Fruit fly (Drosophila melanogaster) whole organism, pupa: ENCODE results near the gene mkg-p.
A peak's percentile ranks its signal among the peaks of the same experiment; 100 is the strongest.

Source experiments
- CG10348 ChIP-seq: fragments of 200-800 bp; sonication (Bioruptor generic); IDR thresholded peaks from 2 replicates; pipeline ENCODE4 v1.3.6; 2022; ENCODE audit warnings: missing biosample characterization, missing genetic modification characterization
- CG12605 ChIP-seq: fragments of 200-800 bp; sonication (Bioruptor generic); IDR thresholded peaks from 2 replicates; pipeline ENCODE4 v1.3.6; 2022; ENCODE audit warnings: missing biosample characterization, missing genetic modification characterization
- CG13204 ChIP-seq: fragments of 200-800 bp; sonication (Bioruptor generic); optimal IDR thresholded peaks from 2 replicates; lab custom pipeline; 2018; ENCODE audit warnings: missing biosample characterization, mild to moderate bottlenecking, missing genetic modification characterization, moderate library complexity
- CG14655 ChIP-seq: fragments of 200-800 bp; sonication (Bioruptor generic); optimal IDR thresholded peaks from 3 replicates; lab custom pipeline; 2017; ENCODE audit warnings: mild to moderate bottlenecking, missing biosample characterization, missing genetic modification reagents, missing genetic modification characterization
- CG15710 ChIP-seq: fragments of 200-800 bp; sonication (Bioruptor generic); optimal IDR thresholded peaks from 2 replicates; lab custom pipeline; 2018; ENCODE audit warnings: missing biosample characterization, mild to moderate bottlenecking, missing genetic modification characterization, moderate library complexity
- EcR ChIP-seq: fragments of 200-800 bp; sonication (Bioruptor generic); optimal IDR thresholded peaks from 3 replicates; lab custom pipeline; 2019; ENCODE audit warnings: missing biosample characterization, missing genetic modification characterization, mild to moderate bottlenecking, moderate library complexity, missing genetic modification reagents
- Ets98B ChIP-seq: fragments of 200-800 bp; sonication (Bioruptor generic); IDR thresholded peaks from 2 replicates; pipeline ENCODE4 v1.3.6; 2022; ENCODE audit warnings: missing biosample characterization, missing genetic modification characterization
- gl ChIP-seq: fragments of 200-800 bp; sonication (Bioruptor generic); optimal IDR thresholded peaks from 2 replicates; lab custom pipeline; 2018; ENCODE audit warnings: missing biosample characterization, mild to moderate bottlenecking, missing genetic modification characterization

- no peak for TF ChIP-seq CG15710 (tag; lab: Kevin White, UChicago)
- TF ChIP-seq EcR, result no peak
- TF ChIP-seq CG13204 (GFP tag; lab: Kevin White, UChicago), result peak; percentile 79
- TF ChIP-seq Ets98B (GFP tag; lab: Robert Waterston, UW), result no peak
- no peak for TF ChIP-seq CG12605 (GFP tag; lab: Robert Waterston, UW)
- TF ChIP-seq CG14655, result no peak
- no peak for TF ChIP-seq gl (tag; lab: Kevin White, UChicago)
- no peak for TF ChIP-seq CG10348 (GFP tag; lab: Robert Waterston, UW)
These were observed 45.7 kb upstream of the mkg-p start for dm6 chr3L:8450747-8451146.
